Fruit fly (Drosophila melanogaster): ENCODE data around the gene mri.

Gene mri

DNA sequence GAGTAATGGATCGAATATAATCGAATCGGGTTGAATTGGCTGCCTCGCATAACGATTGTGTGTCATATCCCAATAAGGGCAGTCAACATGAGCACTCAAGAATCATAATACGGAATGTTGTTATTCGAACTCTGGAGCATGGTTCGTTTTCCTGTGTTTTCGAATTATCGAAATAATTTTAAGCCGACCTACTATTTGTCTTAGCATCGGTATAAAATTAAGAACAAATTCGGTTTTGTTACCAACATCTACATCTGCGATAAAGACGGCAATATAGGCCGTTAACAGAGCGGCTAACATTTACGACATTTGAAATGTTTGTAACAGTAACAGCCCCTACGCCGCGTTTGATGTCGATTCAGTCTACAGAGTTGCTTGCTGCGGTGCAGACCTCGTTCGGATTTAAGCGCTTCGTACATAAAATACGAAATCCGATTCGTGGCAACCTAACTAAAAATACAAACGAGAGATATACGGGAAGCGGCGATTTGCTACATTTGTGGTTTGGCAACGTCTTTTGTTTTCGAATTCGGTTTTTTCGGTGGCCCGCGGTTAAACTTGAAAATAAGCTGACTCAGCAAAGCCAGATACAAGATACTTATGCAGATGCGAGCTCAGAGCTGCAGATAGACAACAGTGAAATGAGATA, 39.4 kb upstream of the mri start (continued):
- TF ChIP-seq vfl (GFP tag; optimal IDR thresholded peaks at IDR 0.05) = no peak
- peak; percentile 38 for TF ChIP-seq B-H2 (GFP tag; optimal IDR thresholded peaks at IDR 0.05)
- no peak for TF ChIP-seq croc (GFP tag; conservative IDR thresholded peaks at IDR 0.05)
- no peak for TF ChIP-seq Poxn (GFP tag; IDR thresholded peaks at IDR 0.05)
- no peak for TF ChIP-seq Fer2 (tag; optimal IDR thresholded peaks at IDR 0.05)
- TF ChIP-seq BEAF-32 (GFP tag; optimal IDR thresholded peaks at IDR 0.05) = no peak
- TF ChIP-seq MBD-R2 (GFP tag; IDR thresholded peaks at IDR 0.05) = peak; percentile 4; the same call in 1 of the 2 replicates
- peak; percentile 55 for TF ChIP-seq CG13296 (GFP tag; optimal IDR thresholded peaks at IDR 0.05)
- no peak for TF ChIP-seq wor (GFP tag; IDR thresholded peaks at IDR 0.05)
- TF ChIP-seq abd-A (tag; optimal IDR thresholded peaks at IDR 0.05) = peak; percentile 70
- TF ChIP-seq CG2875 (GFP tag; optimal IDR thresholded peaks at IDR 0.05) = no peak
- peak; percentile 26 for TF ChIP-seq CG15269 (tag; optimal IDR thresholded peaks at IDR 0.05)
- TF ChIP-seq MESR4 (GFP tag; optimal IDR thresholded peaks at IDR 0.05) = no peak
- no peak for TF ChIP-seq CG11247 (GFP tag; IDR thresholded peaks at IDR 0.05)
- TF ChIP-seq CkIIα-i1 (GFP tag; IDR thresholded peaks at IDR 0.05) = no peak
- 0 out of 2 replicates have a peak, but pooled peaks have one; percentile 28 for TF ChIP-seq unc-4 (GFP tag; IDR thresholded peaks at IDR 0.05; ENCODE audit: partially characterized antibody)
- no peak for TF ChIP-seq CG9932 (GFP tag; IDR thresholded peaks at IDR 0.05)
- TF ChIP-seq crol (GFP tag; IDR thresholded peaks at IDR 0.05) = no peak
- TF ChIP-seq CG6854 (GFP tag; optimal IDR thresholded peaks at IDR 0.05) = no peak
- TF ChIP-seq hb (GFP tag; IDR thresholded peaks at IDR 0.05; ENCODE audit: partially characterized antibody) = no peak
- peak; percentile 10 for TF ChIP-seq her (GFP tag; optimal IDR thresholded peaks at IDR 0.05)
- no peak for TF ChIP-seq dmrt11E (tag; optimal IDR thresholded peaks at IDR 0.05)
- no peak for TF ChIP-seq gce (GFP tag; IDR thresholded peaks at IDR 0.05)
- no peak for TF ChIP-seq ftz-f1 (GFP tag; optimal IDR thresholded peaks at IDR 0.05)
- TF ChIP-seq CG12104 (GFP tag; optimal IDR thresholded peaks at IDR 0.05) = no peak
- no peak for TF ChIP-seq CG18764 (GFP tag; optimal IDR thresholded peaks at IDR 0.05)
- TF ChIP-seq HmgZ (tag; optimal IDR thresholded peaks at IDR 0.05) = peak; percentile 52
- no peak for TF ChIP-seq Side (GFP tag; optimal IDR thresholded peaks at IDR 0.05)
- peak in 1 of 2 experiments; percentile 46 for TF ChIP-seq insv (GFP tag; optimal IDR thresholded peaks at IDR 0.05)
- TF ChIP-seq chn (GFP tag; optimal IDR thresholded peaks at IDR 0.05) = no peak
- TF ChIP-seq CG15479 (GFP tag; optimal IDR thresholded peaks at IDR 0.05) = no peak
- peak; percentile 27 for TF ChIP-seq stwl (tag; optimal IDR thresholded peaks at IDR 0.05)
- peak; percentile 43; the same call in 1 of the 2 replicates for TF ChIP-seq sob (GFP tag; IDR thresholded peaks at IDR 0.05)
- no peak for TF ChIP-seq CG11398 (GFP tag; optimal IDR thresholded peaks at IDR 0.05)
- no peak for TF ChIP-seq tio (GFP tag; optimal IDR thresholded peaks at IDR 0.05)
- no peak for TF ChIP-seq nau (GFP tag; optimal IDR thresholded peaks at IDR 0.05)
- no peak for TF ChIP-seq CG17361 (GFP tag; IDR thresholded peaks at IDR 0.05)
- TF ChIP-seq ERR (GFP tag; optimal IDR thresholded peaks at IDR 0.05) = no peak
- no peak for TF ChIP-seq sima (GFP tag; optimal IDR thresholded peaks at IDR 0.05)
- no peak for TF ChIP-seq CG11085 (GFP tag; IDR thresholded peaks at IDR 0.05)
- TF ChIP-seq en (GFP tag; optimal IDR thresholded peaks at IDR 0.05) = no peak
- no peak for TF ChIP-seq CHES-1-like (GFP tag; optimal IDR thresholded peaks at IDR 0.05)
- no peak for TF ChIP-seq CG7372 (GFP tag; IDR thresholded peaks at IDR 0.05)
- no peak for TF ChIP-seq grn (GFP tag; optimal IDR thresholded peaks at IDR 0.05)
- no peak for TF ChIP-seq pum (GFP tag; optimal IDR thresholded peaks at IDR 0.05)
- TF ChIP-seq onecut (GFP tag; IDR thresholded peaks at IDR 0.05) = 0 out of 2 replicates have a peak, but pooled peaks have one; percentile 11
- no peak for TF ChIP-seq klu (GFP tag; IDR thresholded peaks at IDR 0.05)
- TF ChIP-seq lov (optimal IDR thresholded peaks at IDR 0.05) = no peak
- no peak for TF ChIP-seq lov (GFP tag; IDR thresholded peaks at IDR 0.05)
- no peak for TF ChIP-seq CG7357 (GFP tag; IDR thresholded peaks at IDR 0.05)
- TF ChIP-seq CG8359 (GFP tag; optimal IDR thresholded peaks at IDR 0.05; ENCODE audit: borderline replicate concordance) = no peak

Measured in whole organism, embryonic.